Worm (Caenorhabditis elegans) whole organism, midembryonic: Measurements from ENCODE around the gene wdr-37.

Source experiments
- T22C8.4 ChIP-seq: fragments of 200-800 bp; sonication (Bioruptor generic); IDR thresholded peaks from 2 replicates; pipeline ENCODE4 v1.3.6; 2022; ENCODE audit warnings: missing genetic modification characterization, missing compliant biosample characterization
- cog-1 ChIP-seq: sonication (generic microtip); optimal IDR thresholded peaks from 2 replicates; lab custom pipeline; 2016; ENCODE audit warnings: missing genetic modification characterization, missing compliant biosample characterization
- flt-1 ChIP-seq: fragments of 200-800 bp; sonication (Bioruptor generic); IDR thresholded peaks from 2 replicates; pipeline ENCODE4 v1.3.6; 2022; ENCODE audit warnings: missing genetic modification characterization, missing compliant biosample characterization
- klf-2 ChIP-seq: fragments of 200-800 bp; sonication (Bioruptor generic); conservative IDR thresholded peaks from 2 replicates; pipeline ENCODE4 v1.3.6; 2022; ENCODE audit warnings: missing genetic modification reagents, missing genetic modification characterization, missing compliant biosample characterization
- med-1 ChIP-seq: sonication (generic microtip); optimal IDR thresholded peaks from 2 replicates; lab custom pipeline; 2017; ENCODE audit warnings: missing genetic modification characterization, mild to moderate bottlenecking, missing compliant biosample characterization, antibody characterized with exemption, missing genetic modification reagents; ENCODE audit not compliant: insufficient read depth
- ref-1 ChIP-seq: fragments of 200-800 bp; sonication (Bioruptor generic); conservative IDR thresholded peaks from 2 replicates; pipeline ENCODE4 v1.3.6; 2022; ENCODE audit warnings: missing genetic modification reagents, missing genetic modification characterization, missing compliant biosample characterization
- tab-1 ChIP-seq: fragments of 200-800 bp; sonication (Bioruptor generic); IDR thresholded peaks from 2 replicates; pipeline ENCODE4 v1.3.6; 2022; ENCODE audit warnings: missing genetic modification characterization, missing compliant biosample characterization
- ztf-23 ChIP-seq: fragments of 200-800 bp; sonication (Bioruptor generic); IDR thresholded peaks from 2 replicates; pipeline ENCODE4 v1.3.6; 2022; ENCODE audit warnings: missing genetic modification reagents, missing genetic modification characterization, missing compliant biosample characterization
- ztf-29 ChIP-seq: fragments of 200-800 bp; sonication (Bioruptor generic); IDR thresholded peaks from 2 replicates; pipeline ENCODE4 v1.3.6; 2022; ENCODE audit warnings: missing genetic modification reagents, missing genetic modification characterization, missing compliant biosample characterization

The wdr-37 gene

ce11 chrIII:5564799-5565198, 35.1 kb downstream of the wdr-37 start, which contains the start of gene mlc-3:
Gene mlc-3 (plus strand): TSS chrIII:5565025.
- peak; percentile 69; the same call in 1 of the 2 replicates for TF ChIP-seq flt-1
- TF ChIP-seq klf-2, result no peak
- TF ChIP-seq tab-1 (GFP tag; lab: Robert Waterston, UW), result no peak

ce11 chrIII:5564325-5564724, 35.5 kb downstream of the wdr-37 start:
- TF ChIP-seq klf-2, result no peak
- no peak for TF ChIP-seq med-1 (GFP tag; lab: Kevin White, UChicago)
- TF ChIP-seq flt-1, result no peak
- no peak for TF ChIP-seq ztf-29
- TF ChIP-seq T22C8.4, result no peak
- TF ChIP-seq ref-1 (GFP tag; lab: Robert Waterston, UW), result no peak
- TF ChIP-seq cog-1 (tag; lab: Kevin White, UChicago), result no peak
- no peak for TF ChIP-seq tab-1 (GFP tag; lab: Robert Waterston, UW)
- TF ChIP-seq ztf-23 (GFP tag; lab: Robert Waterston, UW), result no peak

ce11 chrIII:5563680-5564079, 36.2 kb downstream of the wdr-37 start:
- TF ChIP-seq med-1 (GFP tag; lab: Kevin White, UChicago), result no peak
- no peak for TF ChIP-seq flt-1
- TF ChIP-seq T22C8.4, result no peak
- TF ChIP-seq ref-1 (GFP tag; lab: Robert Waterston, UW), result no peak
- no peak for TF ChIP-seq ztf-29
- TF ChIP-seq cog-1 (tag; lab: Kevin White, UChicago), result no peak
- no peak for TF ChIP-seq tab-1 (GFP tag; lab: Robert Waterston, UW)
- no peak for TF ChIP-seq klf-2

ce11 chrIII:5557246-5557819, 42.5 kb downstream of the wdr-37 start, which contains the start of gene rpc-2:
Gene rpc-2 (plus strand): TSS chrIII:5557365.
- TF ChIP-seq tab-1 (GFP tag; lab: Robert Waterston, UW) (no peak), ztf-29 (no peak), ztf-23 (GFP tag; lab: Robert Waterston, UW) (no peak), flt-1 (no peak), klf-2 (no peak), med-1 (GFP tag; lab: Kevin White, UChicago) (no peak), T22C8.4 (no peak), ref-1 (GFP tag; lab: Robert Waterston, UW) (no peak), cog-1 (tag; lab: Kevin White, UChicago) (no peak)

ce11 chrIII:5554884-5555500, 44.9 kb downstream of the wdr-37 start, which contains the start of the genes nmad-1 and hach-1:
Gene nmad-1 (minus strand): TSS chrIII:5554934.
Gene hach-1 (plus strand): TSS chrIII:5555450.
- TF ChIP-seq T22C8.4, result peak; percentile 88
- peak; percentile 82 for TF ChIP-seq ztf-29
- peak; percentile 97 for TF ChIP-seq med-1 (GFP tag; lab: Kevin White, UChicago)
- peak; percentile 92 for TF ChIP-seq tab-1 (GFP tag; lab: Robert Waterston, UW)
- TF ChIP-seq flt-1, result peak; percentile 94
- peak; percentile 96 for TF ChIP-seq ztf-23 (GFP tag; lab: Robert Waterston, UW)
- TF ChIP-seq cog-1 (tag; lab: Kevin White, UChicago), result peak; percentile 79
- peak; percentile 75 for TF ChIP-seq ref-1 (GFP tag; lab: Robert Waterston, UW)
- TF ChIP-seq klf-2, result peak; percentile 90; the same call in 1 of the 2 replicates

ce11 chrIII:5553098-5553497, 46.8 kb downstream of the wdr-37 start:
- TF ChIP-seq ztf-23 (GFP tag; lab: Robert Waterston, UW), result no peak
- no peak for TF ChIP-seq T22C8.4
- TF ChIP-seq med-1 (GFP tag; lab: Kevin White, UChicago), result no peak
- TF ChIP-seq flt-1, result no peak
- no peak for TF ChIP-seq tab-1 (GFP tag; lab: Robert Waterston, UW)
- TF ChIP-seq ref-1 (GFP tag; lab: Robert Waterston, UW), result no peak

ce11 chrIII:5552072-5552667, 47.7 kb downstream of the wdr-37 start, which contains the start of gene F09F7.6:
Gene F09F7.6 (minus strand): TSS chrIII:5552135.
- 0 out of 2 replicates have a peak, but pooled peaks have one; percentile 31 for TF ChIP-seq flt-1
- TF ChIP-seq tab-1 (GFP tag; lab: Robert Waterston, UW), result no peak

ce11 chrIII:5550844-5551243, 49.0 kb downstream of the wdr-37 start:
- TF ChIP-seq klf-2 (no peak), cog-1 (tag; lab: Kevin White, UChicago) (no peak), flt-1 (no peak), ref-1 (GFP tag; lab: Robert Waterston, UW) (no peak)

- TF ChIP-seq med-1 (GFP tag; lab: Kevin White, UChicago), result no peak
- TF ChIP-seq klf-2, result no peak
- TF ChIP-seq ztf-23 (GFP tag; lab: Robert Waterston, UW), result no peak
- TF ChIP-seq tab-1 (GFP tag; lab: Robert Waterston, UW), result no peak
- no peak for TF ChIP-seq ref-1 (GFP tag; lab: Robert Waterston, UW)
- no peak for TF ChIP-seq ztf-29
- TF ChIP-seq cog-1 (tag; lab: Kevin White, UChicago), result no peak
- no peak for TF ChIP-seq flt-1
- TF ChIP-seq T22C8.4, result no peak
These were observed 49.7 kb downstream of the wdr-37 start for ce11 chrIII:5550193-5550592.
